Fruit fly (Drosophila melanogaster): ENCODE measurements around the gene CG5412.

DNA sequence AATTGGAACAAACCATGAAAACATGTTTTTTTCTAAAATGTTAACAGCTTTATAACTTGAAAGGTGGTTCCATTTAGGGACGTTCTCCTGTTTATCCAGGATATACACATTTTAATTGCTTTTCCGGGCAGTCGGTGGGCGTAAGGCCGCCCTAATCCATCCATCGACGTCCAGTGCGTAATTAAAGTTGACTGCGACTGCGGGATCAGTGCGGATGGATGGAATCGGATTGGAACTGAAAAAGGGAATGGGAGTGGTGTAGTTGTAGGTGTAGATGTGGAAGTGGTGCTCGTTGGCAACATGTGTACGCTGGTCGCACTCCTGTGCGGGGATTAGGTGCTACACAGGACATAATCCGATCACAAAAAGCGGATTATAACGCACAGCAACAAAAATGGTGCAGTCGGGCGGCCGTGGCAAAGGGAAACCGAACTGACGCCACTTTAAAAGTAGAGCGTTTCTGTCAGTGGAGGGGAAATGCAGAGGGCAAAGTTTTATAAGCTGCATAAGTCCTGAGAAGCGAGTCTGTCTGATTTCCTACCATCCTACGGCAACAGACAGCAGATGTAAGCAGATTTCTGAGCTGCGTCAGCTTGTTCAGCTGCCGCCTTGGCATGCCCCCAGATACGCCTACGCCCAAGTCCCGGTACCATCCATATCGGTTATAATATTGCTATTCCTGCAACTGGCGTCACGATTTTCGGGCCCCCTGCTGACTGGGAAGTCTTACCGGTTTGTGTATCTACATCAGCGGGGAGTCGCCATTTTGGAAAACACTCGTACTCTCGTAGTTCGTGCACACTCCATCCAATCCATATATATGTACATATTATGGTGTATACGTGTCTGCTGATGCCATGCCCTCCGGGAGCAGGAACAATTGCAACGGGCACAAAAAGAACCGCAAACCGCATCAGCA is 20.8 kb downstream of the CG5412 start:
- TF ChIP-seq CG17912 (GFP tag; optimal IDR thresholded peaks at IDR 0.05) (no peak), prd (optimal IDR thresholded peaks at IDR 0.05) (no peak), prd (GFP tag; IDR thresholded peaks at IDR 0.05) (no peak), CG4404 (GFP tag; IDR thresholded peaks at IDR 0.05) (no peak)

Measured in whole organism, embryonic.